Fruit fly (Drosophila melanogaster): ENCODE measurements around the gene Rcd4.

Rcd4 gene

dm6 chr2L:8350560-8351171 is 32.0 kb upstream of the Rcd4 start:
- TF ChIP-seq CG18476 (GFP tag; optimal IDR thresholded peaks at IDR 0.05) (no peak), mld (GFP tag; IDR thresholded peaks at IDR 0.05; ENCODE audit: partially characterized antibody) (no peak), CG17829 (tag; optimal IDR thresholded peaks at IDR 0.05) (no peak), insv (GFP tag; optimal IDR thresholded peaks at IDR 0.05) (no peak), NC2β (GFP tag; optimal IDR thresholded peaks at IDR 0.05) (no peak), CG13123 (GFP tag; optimal IDR thresholded peaks at IDR 0.05) (no peak), CG1602 (GFP tag; optimal IDR thresholded peaks at IDR 0.05) (no peak), CG11723 (GFP tag; optimal IDR thresholded peaks at IDR 0.05) (no peak), Tbp (GFP tag; optimal IDR thresholded peaks at IDR 0.05) (no peak), z (GFP tag; IDR thresholded peaks at IDR 0.05) (no peak), BtbVII (GFP tag; optimal IDR thresholded peaks at IDR 0.05) (peak; percentile 57), CG9932 (GFP tag; IDR thresholded peaks at IDR 0.05) (no peak), Atf-2 (GFP tag; optimal IDR thresholded peaks at IDR 0.05) (no peak), Xbp1 (GFP tag; optimal IDR thresholded peaks at IDR 0.05) (no peak), CG43689 (GFP tag; IDR thresholded peaks at IDR 0.05) (no peak), CG3995 (GFP tag; optimal IDR thresholded peaks at IDR 0.05) (no peak), CG10565 (GFP tag; optimal IDR thresholded peaks at IDR 0.05) (no peak), eve (GFP tag; optimal IDR thresholded peaks at IDR 0.05) (no peak), unpg (GFP tag; optimal IDR thresholded peaks at IDR 0.05) (peak; percentile 46), ems (GFP tag; optimal IDR thresholded peaks at IDR 0.05) (no peak), CG17912 (GFP tag; optimal IDR thresholded peaks at IDR 0.05) (no peak), CG13624 (GFP tag; optimal IDR thresholded peaks at IDR 0.05) (no peak), CG15601 (tag; optimal IDR thresholded peaks at IDR 0.05) (no peak), gce (GFP tag; IDR thresholded peaks at IDR 0.05) (no peak; the same call in 2 of the 3 replicates), CG4854 (GFP tag; optimal IDR thresholded peaks at IDR 0.05) (no peak), fd64A (GFP tag; optimal IDR thresholded peaks at IDR 0.05) (no peak), Hmx (GFP tag; optimal IDR thresholded peaks at IDR 0.05) (no peak), CG13296 (GFP tag; optimal IDR thresholded peaks at IDR 0.05) (peak; percentile 74), E2f1 (GFP tag; IDR thresholded peaks at IDR 0.05) (no peak), CG7987 (GFP tag; optimal IDR thresholded peaks at IDR 0.05) (peak; percentile 44), gcm2 (GFP tag; optimal IDR thresholded peaks at IDR 0.05) (no peak), CG6175 (GFP tag; IDR thresholded peaks at IDR 0.05) (no peak), sqz (GFP tag; optimal IDR thresholded peaks at IDR 0.05) (no peak), CG31388 (GFP tag; optimal IDR thresholded peaks at IDR 0.05) (no peak), Oli (tag; optimal IDR thresholded peaks at IDR 0.05) (peak; percentile 8), CG14710 (tag; optimal IDR thresholded peaks at IDR 0.05) (no peak), gsb (GFP tag; IDR thresholded peaks at IDR 0.05) (no peak), TFAM (GFP tag; optimal IDR thresholded peaks at IDR 0.05) (no peak), Elba2 (GFP tag; optimal IDR thresholded peaks at IDR 0.05) (no peak), sug (tag; optimal IDR thresholded peaks at IDR 0.05) (peak; percentile 46), gsb-n (tag; optimal IDR thresholded peaks at IDR 0.05) (no peak), ham (GFP tag; IDR thresholded peaks at IDR 0.05) (no peak), zen (tag; optimal IDR thresholded peaks at IDR 0.05) (no peak), sima (GFP tag; optimal IDR thresholded peaks at IDR 0.05) (no peak), CG7372 (GFP tag; IDR thresholded peaks at IDR 0.05) (peak; percentile 68), CG7556 (GFP tag; optimal IDR thresholded peaks at IDR 0.05) (no peak), CG9876 (GFP tag; optimal IDR thresholded peaks at IDR 0.05) (no peak), cg (GFP tag; optimal IDR thresholded peaks at IDR 0.05) (no peak), CG7745 (tag; optimal IDR thresholded peaks at IDR 0.05) (no peak), CG8478 (optimal IDR thresholded peaks at IDR 0.05) (no peak), CHES-1-like (GFP tag; optimal IDR thresholded peaks at IDR 0.05) (no peak), Stat92E (GFP tag; optimal IDR thresholded peaks at IDR 0.05) (no peak)

Measured in whole organism, embryonic.